Fruit fly (Drosophila melanogaster) whole organism, embryonic: ENCODE data around the gene aph-1.

Experiments used
- CG11085 ChIP-seq: fragments of 200-800 bp; sonication (Bioruptor generic); IDR thresholded peaks from 2 replicates; pipeline ENCODE4 v1.3.6; 2022; ENCODE audit warnings: missing biosample characterization, missing genetic modification characterization
- CG11696 ChIP-seq: fragments of 200-800 bp; sonication (Bioruptor generic); IDR thresholded peaks from 2 replicates; pipeline ENCODE4 v1.3.6; 2022; ENCODE audit warnings: missing biosample characterization, missing genetic modification characterization
- CG1233 ChIP-seq: fragments of 200-800 bp; sonication (Bioruptor generic); optimal IDR thresholded peaks from 4 replicates; lab custom pipeline; 2018; ENCODE audit warnings: missing biosample characterization, mild to moderate bottlenecking, missing genetic modification characterization
- CG13894 ChIP-seq: fragments of 200-800 bp; sonication (Bioruptor generic); optimal IDR thresholded peaks from 3 replicates; lab custom pipeline; 2018; ENCODE audit warnings: missing biosample characterization, mild to moderate bottlenecking, missing genetic modification characterization, moderate library complexity
- CG14667 ChIP-seq: fragments of 200-800 bp; sonication (Bioruptor generic); IDR thresholded peaks from 2 replicates; pipeline ENCODE4 v1.3.6; 2022; ENCODE audit warnings: missing biosample characterization, missing genetic modification characterization
- CG14860 ChIP-seq: fragments of 200-800 bp; sonication (Bioruptor generic); IDR thresholded peaks from 3 replicates; pipeline ENCODE4 v1.3.6; 2022; ENCODE audit warnings: missing biosample characterization, missing genetic modification characterization; ENCODE audit not compliant: partially characterized antibody
- CG17568 ChIP-seq: fragments of 200-800 bp; sonication (Bioruptor generic); optimal IDR thresholded peaks from 2 replicates; lab custom pipeline; 2018; ENCODE audit warnings: missing biosample characterization, mild to moderate bottlenecking, missing genetic modification characterization, moderate library complexity
- CG2116 ChIP-seq: fragments of 200-800 bp; sonication (Bioruptor generic); optimal IDR thresholded peaks from 3 replicates; lab custom pipeline; 2018; ENCODE audit warnings: missing biosample characterization, mild to moderate bottlenecking, missing genetic modification characterization
- CG2129 ChIP-seq: fragments of 200-800 bp; sonication (Bioruptor generic); IDR thresholded peaks from 2 replicates; pipeline ENCODE4 v1.3.6; 2022; ENCODE audit warnings: missing biosample characterization, missing genetic modification characterization; ENCODE audit not compliant: partially characterized antibody
- CG2712 ChIP-seq: fragments of 200-800 bp; optimal IDR thresholded peaks from 3 replicates; lab custom pipeline; 2019; ENCODE audit warnings: missing biosample characterization, mild to moderate bottlenecking, missing genetic modification characterization, moderate library complexity
- CG30403 ChIP-seq: fragments of 200-800 bp; sonication (Bioruptor generic); optimal IDR thresholded peaks from 3 replicates; lab custom pipeline; 2016; ENCODE audit warnings: missing biosample characterization, missing genetic modification characterization
- CG42726 ChIP-seq: fragments of 200-800 bp; sonication (Bioruptor generic); IDR thresholded peaks from 2 replicates; pipeline ENCODE4 v1.3.6; 2022; ENCODE audit warnings: missing biosample characterization, missing genetic modification characterization; ENCODE audit not compliant: partially characterized antibody
- CG7745 ChIP-seq: fragments of 200-800 bp; sonication (Bioruptor generic); optimal IDR thresholded peaks from 2 replicates; lab custom pipeline; 2018; ENCODE audit warnings: missing biosample characterization, mild to moderate bottlenecking, missing genetic modification characterization, moderate library complexity
- CG8281 ChIP-seq: fragments of 200-800 bp; sonication (Bioruptor generic); optimal IDR thresholded peaks from 2 replicates; lab custom pipeline; 2018; ENCODE audit warnings: missing biosample characterization, mild to moderate bottlenecking, missing genetic modification characterization, moderate library complexity
- Dad ChIP-seq: fragments of 200-800 bp; sonication (Bioruptor generic); optimal IDR thresholded peaks from 3 replicates; lab custom pipeline; 2016; ENCODE audit warnings: missing biosample characterization, missing genetic modification characterization
- Dip2 ChIP-seq: fragments of 200-800 bp; sonication (Bioruptor generic); IDR thresholded peaks from 2 replicates; pipeline ENCODE4 v1.3.6; 2022; ENCODE audit warnings: missing biosample characterization, missing genetic modification characterization
- Doc3 ChIP-seq: fragments of 200-800 bp; sonication (Bioruptor generic); IDR thresholded peaks from 3 replicates; pipeline ENCODE4 v1.3.6; 2022; ENCODE audit warnings: missing biosample characterization, missing genetic modification characterization; ENCODE audit not compliant: partially characterized antibody
- H15 ChIP-seq: fragments of 200-800 bp; sonication (Bioruptor generic); IDR thresholded peaks from 3 replicates; pipeline ENCODE4 v1.3.6; 2022; ENCODE audit warnings: missing biosample characterization, missing genetic modification characterization
- H2.0 ChIP-seq: fragments of 200-800 bp; sonication (Bioruptor generic); IDR thresholded peaks from 2 replicates; pipeline ENCODE4 v1.3.6; 2022; ENCODE audit warnings: missing biosample characterization, missing genetic modification characterization
- HLH3B ChIP-seq: fragments of 200-800 bp; sonication (Bioruptor generic); IDR thresholded peaks from 2 replicates; pipeline ENCODE4 v1.3.6; 2022; ENCODE audit warnings: missing biosample characterization, missing genetic modification characterization
- HLH54F ChIP-seq: fragments of 200-800 bp; sonication (Bioruptor generic); optimal IDR thresholded peaks from 3 replicates; lab custom pipeline; 2016; ENCODE audit warnings: missing biosample characterization, missing genetic modification characterization
- Hey ChIP-seq: fragments of 200-800 bp; sonication (Bioruptor generic); optimal IDR thresholded peaks from 3 replicates; lab custom pipeline; 2018; ENCODE audit warnings: missing biosample characterization, mild to moderate bottlenecking, missing genetic modification characterization
- Hr3 ChIP-seq: fragments of 200-800 bp; sonication (Bioruptor generic); optimal IDR thresholded peaks from 3 replicates; lab custom pipeline; 2016; ENCODE audit warnings: missing biosample characterization, missing genetic modification characterization
- Jarid2 ChIP-seq: fragments of 200-800 bp; sonication (Bioruptor generic); optimal IDR thresholded peaks from 3 replicates; lab custom pipeline; 2017; ENCODE audit warnings: mild to moderate bottlenecking, missing biosample characterization, missing genetic modification reagents, missing genetic modification characterization
- NK7.1 ChIP-seq: fragments of 200-800 bp; sonication (Bioruptor generic); optimal IDR thresholded peaks from 3 replicates; lab custom pipeline; 2016; ENCODE audit warnings: missing biosample characterization, missing genetic modification characterization
- Oaz ChIP-seq: fragments of 200-800 bp; sonication (Bioruptor generic); IDR thresholded peaks from 2 replicates; pipeline ENCODE4 v1.3.6; 2022; ENCODE audit warnings: missing biosample characterization, missing genetic modification characterization
- ac ChIP-seq: fragments of 200-800 bp; sonication (Bioruptor generic); optimal IDR thresholded peaks from 3 replicates; lab custom pipeline; 2017; ENCODE audit warnings: missing biosample characterization, mild to moderate bottlenecking, missing genetic modification characterization
- aop ChIP-seq: fragments of 200-800 bp; sonication (Bioruptor generic); IDR thresholded peaks from 2 replicates; pipeline ENCODE4 v1.3.6; 2022; ENCODE audit warnings: missing biosample characterization, missing genetic modification characterization
- bab2 ChIP-seq: fragments of 200-800 bp; sonication (Bioruptor generic); optimal IDR thresholded peaks from 2 replicates; lab custom pipeline; 2016; ENCODE audit warnings: missing biosample characterization, missing genetic modification characterization
- da ChIP-seq: fragments of 200-800 bp; sonication (Bioruptor generic); optimal IDR thresholded peaks from 2 replicates; lab custom pipeline; 2016; ENCODE audit warnings: missing biosample characterization, missing genetic modification characterization
- danr ChIP-seq: fragments of 200-800 bp; sonication (Bioruptor generic); IDR thresholded peaks from 2 replicates; pipeline ENCODE4 v1.3.6; 2022; ENCODE audit warnings: missing biosample characterization, missing genetic modification characterization
- en ChIP-seq: fragments of 200-800 bp; sonication (Bioruptor generic); optimal IDR thresholded peaks from 2 replicates; lab custom pipeline; 2016; ENCODE audit warnings: missing biosample characterization, missing genetic modification characterization
- eyg ChIP-seq: fragments of 200-800 bp; sonication (Bioruptor generic); optimal IDR thresholded peaks from 3 replicates; lab custom pipeline; 2016; ENCODE audit warnings: missing biosample characterization, missing genetic modification characterization
- fd64A ChIP-seq: fragments of 200-800 bp; sonication (Bioruptor generic); optimal IDR thresholded peaks from 3 replicates; lab custom pipeline; 2018; ENCODE audit warnings: missing biosample characterization, mild to moderate bottlenecking, missing genetic modification characterization
- grn ChIP-seq: fragments of 200-800 bp; sonication (Bioruptor generic); optimal IDR thresholded peaks from 3 replicates; lab custom pipeline; 2017; ENCODE audit warnings: missing biosample characterization, missing genetic modification characterization
- gt ChIP-seq: fragments of 200-800 bp; sonication (Bioruptor generic); IDR thresholded peaks from 2 replicates; pipeline ENCODE4 v1.3.6; 2022; ENCODE audit warnings: missing biosample characterization, missing genetic modification characterization
- klu ChIP-seq: fragments of 200-800 bp; sonication (Bioruptor generic); IDR thresholded peaks from 2 replicates; pipeline ENCODE4 v1.3.6; 2022; ENCODE audit warnings: missing biosample characterization, missing genetic modification characterization
- mam ChIP-seq: fragments of 200-800 bp; sonication (Bioruptor generic); optimal IDR thresholded peaks from 3 replicates; lab custom pipeline; 2016; ENCODE audit warnings: missing biosample characterization, missing genetic modification characterization
- nom ChIP-seq: fragments of 200-800 bp; sonication (Bioruptor generic); optimal IDR thresholded peaks from 2 replicates; lab custom pipeline; 2017; ENCODE audit warnings: missing biosample characterization, missing genetic modification characterization, mild to moderate bottlenecking, moderate library complexity, missing genetic modification reagents
- org-1 ChIP-seq: fragments of 200-800 bp; sonication (Bioruptor generic); optimal IDR thresholded peaks from 2 replicates; lab custom pipeline; 2017; ENCODE audit warnings: missing biosample characterization, missing genetic modification characterization
- peb ChIP-seq: fragments of 200-800 bp; sonication (Bioruptor generic); IDR thresholded peaks from 2 replicates; pipeline ENCODE4 v1.3.6; 2022; ENCODE audit warnings: missing biosample characterization, missing genetic modification characterization
- pfk ChIP-seq: fragments of 200-800 bp; sonication (Bioruptor generic); optimal IDR thresholded peaks from 2 replicates; lab custom pipeline; 2018; ENCODE audit warnings: missing biosample characterization, mild to moderate bottlenecking, missing genetic modification characterization, moderate library complexity
- run ChIP-seq: fragments of 200-800 bp; sonication (Bioruptor generic); optimal IDR thresholded peaks from 3 replicates; lab custom pipeline; 2018; ENCODE audit warnings: missing biosample characterization, mild to moderate bottlenecking, missing genetic modification characterization
- salm ChIP-seq: fragments of 200-800 bp; sonication (Bioruptor generic); optimal IDR thresholded peaks from 2 replicates; lab custom pipeline; 2018; ENCODE audit warnings: missing biosample characterization, mild to moderate bottlenecking, missing genetic modification characterization
- sens-2 ChIP-seq: fragments of 200-800 bp; sonication (Bioruptor generic); IDR thresholded peaks from 2 replicates; pipeline ENCODE4 v1.3.6; 2022; ENCODE audit warnings: missing biosample characterization, missing genetic modification characterization
- ssp ChIP-seq: fragments of 200-800 bp; sonication (Bioruptor generic); IDR thresholded peaks from 2 replicates; pipeline ENCODE4 v1.3.6; 2022; ENCODE audit warnings: missing biosample characterization, missing genetic modification characterization
- stwl ChIP-seq: fragments of 200-800 bp; sonication (Bioruptor generic); optimal IDR thresholded peaks from 3 replicates; lab custom pipeline; 2018; ENCODE audit warnings: missing biosample characterization, mild to moderate bottlenecking, missing genetic modification characterization, moderate library complexity
- trh ChIP-seq: fragments of 200-800 bp; sonication (Bioruptor generic); optimal IDR thresholded peaks from 2 replicates; lab custom pipeline; 2016; ENCODE audit warnings: missing biosample characterization, missing genetic modification characterization
- vnd ChIP-seq: fragments of 200-800 bp; sonication (Bioruptor generic); IDR thresholded peaks from 3 replicates; pipeline ENCODE4 v1.3.6; 2022; ENCODE audit warnings: missing biosample characterization, missing genetic modification characterization; ENCODE audit not compliant: partially characterized antibody
- zen ChIP-seq: fragments of 200-800 bp; sonication (Bioruptor generic); optimal IDR thresholded peaks from 3 replicates; lab custom pipeline; 2018; ENCODE audit warnings: missing biosample characterization, mild to moderate bottlenecking, missing genetic modification characterization, moderate library complexity

aph-1 gene

DNA sequence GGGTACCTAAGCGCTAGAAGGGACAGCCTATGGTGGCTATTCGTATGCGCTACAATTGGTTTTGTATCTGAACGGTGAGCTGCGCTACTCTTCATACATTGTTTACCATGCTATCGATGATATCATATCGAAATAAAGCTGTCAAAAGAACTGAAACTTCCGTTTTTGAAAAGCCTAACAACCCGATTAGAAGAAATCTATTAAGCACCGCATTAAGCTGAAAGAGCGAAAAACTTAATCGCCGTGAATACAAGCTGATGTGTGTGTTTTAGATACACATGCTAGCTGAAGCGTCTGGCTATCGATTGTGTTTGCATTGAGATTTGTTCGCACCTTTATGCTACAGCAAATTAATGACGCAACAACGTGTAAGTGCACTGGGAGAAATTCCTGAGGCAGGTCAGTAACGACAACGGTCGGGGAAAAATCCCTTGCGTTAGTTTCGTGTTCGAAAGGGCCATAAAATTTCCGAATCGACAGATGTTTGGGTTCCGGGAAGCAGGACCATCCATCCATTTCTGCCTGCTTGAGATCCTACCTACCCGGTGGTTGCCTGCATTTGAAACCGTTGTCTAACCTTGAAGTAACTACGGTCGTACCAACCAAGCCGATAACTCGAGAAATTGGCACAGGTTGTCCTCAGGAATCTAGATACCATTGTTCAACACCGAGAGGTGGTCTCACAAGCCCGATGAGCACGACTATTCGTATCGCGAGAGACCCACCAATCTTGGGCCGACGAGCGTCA is 15.5 kb upstream of the aph-1 start (continued):
- no peak for TF ChIP-seq Dip2 (GFP tag; lab: Robert Waterston, UW)
- TF ChIP-seq ssp (GFP tag; lab: Robert Waterston, UW): no peak
- TF ChIP-seq HLH3B (GFP tag; lab: Robert Waterston, UW): no peak
- peak; percentile 87 for TF ChIP-seq CG2712 (tag; lab: Kevin White, UChicago)
- TF ChIP-seq HLH54F (GFP tag; lab: Kevin White, UChicago): peak; percentile 75
- no peak for TF ChIP-seq vnd
- TF ChIP-seq CG7745 (tag; lab: Kevin White, UChicago): no peak
- TF ChIP-seq bab2 (GFP tag; lab: Kevin White, UChicago): peak; percentile 82
- TF ChIP-seq H2.0 (GFP tag; lab: Robert Waterston, UW): no peak
- peak; percentile 93 for TF ChIP-seq CG13894 (tag; lab: Kevin White, UChicago)
- peak; percentile 64 for TF ChIP-seq Jarid2 (GFP tag; lab: Kevin White, UChicago)
- no peak for TF ChIP-seq Doc3 (GFP tag; lab: Robert Waterston, UW)
- no peak for TF ChIP-seq klu
- no peak for TF ChIP-seq run (tag; lab: Kevin White, UChicago)
- TF ChIP-seq da: peak; percentile 62
- TF ChIP-seq nom: peak; percentile 2
- no peak for TF ChIP-seq Oaz (GFP tag; lab: Robert Waterston, UW)
- TF ChIP-seq Hr3 (GFP tag; lab: Kevin White, UChicago): peak; percentile 48
- peak; percentile 59 for TF ChIP-seq fd64A (GFP tag; lab: Kevin White, UChicago)
- no peak for TF ChIP-seq CG11085 (GFP tag; lab: Robert Waterston, UW)
- peak; percentile 83 for TF ChIP-seq mam (GFP tag; lab: Kevin White, UChicago)
- TF ChIP-seq CG14860 (GFP tag; lab: Robert Waterston, UW): no peak
- no peak for TF ChIP-seq peb (GFP tag; lab: Robert Waterston, UW)
- peak; percentile 31 for TF ChIP-seq ac
- no peak for TF ChIP-seq H15 (GFP tag; lab: Robert Waterston, UW)
- peak; percentile 81 for TF ChIP-seq CG1233 (GFP tag; lab: Kevin White, UChicago)
- TF ChIP-seq CG2116 (GFP tag; lab: Kevin White, UChicago): peak; percentile 27
- no peak for TF ChIP-seq Hey
- no peak for TF ChIP-seq danr (GFP tag; lab: Robert Waterston, UW)
- TF ChIP-seq gt (GFP tag; lab: Robert Waterston, UW): no peak
- TF ChIP-seq CG8281 (tag; lab: Kevin White, UChicago): peak; percentile 65
- no peak for TF ChIP-seq aop
- TF ChIP-seq CG11696 (GFP tag; lab: Robert Waterston, UW): no peak
- peak; percentile 80 for TF ChIP-seq CG17568 (GFP tag; lab: Kevin White, UChicago)
- TF ChIP-seq zen (tag; lab: Kevin White, UChicago): peak; percentile 75
- no peak for TF ChIP-seq CG14667 (GFP tag; lab: Robert Waterston, UW)
- peak; percentile 50 for TF ChIP-seq en (GFP tag; lab: Kevin White, UChicago)
- TF ChIP-seq sens-2: no peak
- peak; percentile 78 for TF ChIP-seq grn (GFP tag; lab: Kevin White, UChicago)
- TF ChIP-seq CG42726: no peak
- TF ChIP-seq Dad (GFP tag; lab: Kevin White, UChicago): peak; percentile 78
- peak; percentile 47 for TF ChIP-seq salm (tag; lab: Kevin White, UChicago)
- peak; percentile 87 for TF ChIP-seq org-1 (GFP tag; lab: Kevin White, UChicago)
- TF ChIP-seq trh (GFP tag; lab: Kevin White, UChicago): peak; percentile 16
- peak; percentile 73 for TF ChIP-seq NK7.1 (GFP tag; lab: Kevin White, UChicago)
- TF ChIP-seq eyg (GFP tag; lab: Kevin White, UChicago): no peak
- TF ChIP-seq stwl: peak; percentile 28
- TF ChIP-seq pfk: peak; percentile 9
- no peak for TF ChIP-seq CG2129 (GFP tag; lab: Robert Waterston, UW)
- peak; percentile 78 for TF ChIP-seq CG30403
